Worm (Caenorhabditis elegans) whole organism, mixed stage, embryonic: ENCODE measurements around the gene Y71H2AL.2.

Experiments used
- drap-1 ChIP-seq: fragments of 200-800 bp; sonication (Bioruptor generic); optimal IDR thresholded peaks from 3 replicates; lab custom pipeline; 2018; ENCODE audit warnings: mild to moderate bottlenecking, missing genetic modification characterization, missing compliant biosample characterization
- elt-1 ChIP-seq: sonication (generic microtip); optimal IDR thresholded peaks from 2 replicates; lab custom pipeline; 2017; ENCODE audit warnings: missing genetic modification characterization, mild to moderate bottlenecking, missing compliant biosample characterization, antibody characterized with exemption, moderate library complexity, borderline replicate concordance; ENCODE audit not compliant: insufficient read depth
- elt-3 ChIP-seq: fragments of 150-350 bp; optimal IDR thresholded peaks from 2 replicates; lab custom pipeline; 2014; ENCODE audit warnings: missing biosample characterization, missing genetic modification characterization
- hlh-1 ChIP-seq: fragments of 150-350 bp; optimal IDR thresholded peaks from 2 replicates; lab custom pipeline; 2014; ENCODE audit warnings: missing biosample characterization, missing genetic modification reagents, missing genetic modification characterization
- mab-5 ChIP-seq: fragments of 150-350 bp; optimal IDR thresholded peaks from 2 replicates; lab custom pipeline; 2014; ENCODE audit warnings: missing biosample characterization, missing genetic modification characterization
- nhr-237 ChIP-seq: fragments of 150-350 bp; optimal IDR thresholded peaks from 2 replicates; lab custom pipeline; 2014; ENCODE audit warnings: missing biosample characterization, missing genetic modification characterization
- snpc-4 ChIP-seq: fragments of 150-350 bp; optimal IDR thresholded peaks from 2 replicates; lab custom pipeline; 2014; ENCODE audit warnings: missing biosample characterization, missing genetic modification characterization

DNA sequence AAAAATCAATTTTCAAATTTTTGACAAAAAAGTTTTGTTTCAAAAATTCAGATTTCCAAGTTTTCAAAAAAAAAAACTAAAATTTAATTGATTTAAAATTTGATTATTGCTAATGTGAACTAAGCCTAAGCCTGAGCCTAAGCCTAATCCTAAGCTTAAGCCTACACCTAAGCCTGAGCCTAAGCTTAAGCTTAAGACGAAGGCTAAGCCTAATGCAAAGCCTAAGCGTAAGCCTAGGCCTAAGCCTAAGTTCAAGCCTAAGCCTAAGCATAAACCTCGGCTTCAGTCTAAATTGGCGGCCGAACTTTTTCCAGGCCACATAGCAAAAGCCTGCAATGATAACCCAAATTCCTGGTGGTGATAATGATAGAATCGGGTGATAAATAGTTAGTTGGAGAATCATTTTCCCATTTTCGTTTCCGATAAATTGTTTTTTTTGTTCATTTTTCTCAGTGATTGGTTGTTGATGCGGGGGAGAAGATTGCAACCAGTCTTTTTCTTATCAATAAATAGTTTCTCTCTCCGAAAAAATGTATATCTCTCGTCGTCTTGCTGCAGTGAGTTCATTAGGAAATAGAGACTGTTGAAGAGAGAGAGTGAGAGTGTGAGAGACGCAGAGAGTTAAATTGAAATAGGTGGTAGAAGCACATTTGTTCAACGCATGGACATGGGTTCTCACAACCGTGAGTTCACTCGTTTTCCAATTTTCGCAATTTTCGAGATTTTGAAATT lies 38.8 kb upstream of the Y71H2AL.2 start:
- no peak for TF ChIP-seq mab-5 (tag; lab: Kevin White, UChicago)
- no peak for TF ChIP-seq snpc-4
- TF ChIP-seq drap-1: no peak
- TF ChIP-seq elt-1: no peak
- TF ChIP-seq elt-3 (tag; lab: Kevin White, UChicago): no peak
- TF ChIP-seq nhr-237 (tag; lab: Kevin White, UChicago): no peak
- TF ChIP-seq hlh-1 (tag; lab: Kevin White, UChicago): no peak
